Fruit fly (Drosophila melanogaster): ENCODE measurements around the gene Grp170.

The Grp170 gene

dm6 chrX:2262511-2262910, 12.4 kb downstream of the Grp170 start, which contains the start of the genes temp and CG3071:
TSS of gene temp (minus strand) at chrX:2262515.
TSS of gene CG3071 (plus strand) at chrX:2262837.
- TF ChIP-seq CG12744 (GFP tag; optimal IDR thresholded peaks at IDR 0.05) (peak; percentile 31), kah (GFP tag; optimal IDR thresholded peaks at IDR 0.05) (no peak), CG8089 (GFP tag; optimal IDR thresholded peaks at IDR 0.05) (peak; percentile 7), caup (GFP tag; optimal IDR thresholded peaks at IDR 0.05; ENCODE audit: severe bottlenecking) (peak; percentile 25), sd (tag; optimal IDR thresholded peaks at IDR 0.05) (peak; percentile 56), dan (GFP tag; IDR thresholded peaks at IDR 0.05) (no peak), CG13296 (GFP tag; optimal IDR thresholded peaks at IDR 0.05) (peak; percentile 45), CG16863 (GFP tag; optimal IDR thresholded peaks at IDR 0.05) (peak; percentile 61), chm (GFP tag; IDR thresholded peaks at IDR 0.05) (no peak), zf30C (GFP tag; optimal IDR thresholded peaks at IDR 0.05) (no peak), chn (GFP tag; optimal IDR thresholded peaks at IDR 0.05) (peak; percentile 67), CG12236 (GFP tag; optimal IDR thresholded peaks at IDR 0.05) (no peak), bcd (GFP tag; optimal IDR thresholded peaks at IDR 0.05) (peak; percentile 63), CG6654 (GFP tag; optimal IDR thresholded peaks at IDR 0.05) (no peak), dysf (GFP tag; IDR thresholded peaks at IDR 0.05) (peak; percentile 73; the same call in 2 of the 3 replicates), CG10321 (GFP tag; IDR thresholded peaks at IDR 0.05) (no peak), Ada2b (GFP tag; IDR thresholded peaks at IDR 0.05) (no peak), D19B (GFP tag; optimal IDR thresholded peaks at IDR 0.05) (peak; percentile 38), MBD-R2 (GFP tag; IDR thresholded peaks at IDR 0.05) (peak; percentile 76), D19A (tag; optimal IDR thresholded peaks at IDR 0.05) (peak; percentile 19), usp (GFP tag; optimal IDR thresholded peaks at IDR 0.05) (no peak), Mrtf (GFP tag; IDR thresholded peaks at IDR 0.05) (no peak), cwo (GFP tag; optimal IDR thresholded peaks at IDR 0.05) (peak; percentile 72), CoRest (tag; optimal IDR thresholded peaks at IDR 0.05) (peak; percentile 83), CG7928 (GFP tag; optimal IDR thresholded peaks at IDR 0.05) (no peak), peb (GFP tag; IDR thresholded peaks at IDR 0.05) (no peak), CG18262 (tag; optimal IDR thresholded peaks at IDR 0.05) (peak; percentile 61), slou (GFP tag; optimal IDR thresholded peaks at IDR 0.05) (peak; percentile 48), nom (GFP tag; optimal IDR thresholded peaks at IDR 0.05) (peak; percentile 7), Hr78 (GFP tag; optimal IDR thresholded peaks at IDR 0.05) (no peak), CG9215 (GFP tag; IDR thresholded peaks at IDR 0.05) (peak; percentile 70; the same call in 1 of the 2 replicates), CG18476 (GFP tag; optimal IDR thresholded peaks at IDR 0.05) (peak; percentile 17), exex (tag; optimal IDR thresholded peaks at IDR 0.05) (peak; percentile 24), CG6683 (GFP tag; optimal IDR thresholded peaks at IDR 0.05) (peak; percentile 8), sens-2 (GFP tag; IDR thresholded peaks at IDR 0.05) (no peak), amos (GFP tag; IDR thresholded peaks at IDR 0.05; ENCODE audit: partially characterized antibody) (no peak), CG1529 (GFP tag; optimal IDR thresholded peaks at IDR 0.05) (peak; percentile 4), so (GFP tag; IDR thresholded peaks at IDR 0.05) (no peak), wor (GFP tag; IDR thresholded peaks at IDR 0.05) (no peak), gt (GFP tag; IDR thresholded peaks at IDR 0.05) (no peak), CG8359 (GFP tag; optimal IDR thresholded peaks at IDR 0.05; ENCODE audit: borderline replicate concordance) (no peak), CG12659 (GFP tag; optimal IDR thresholded peaks at IDR 0.05) (peak; percentile 69), CG9817 (tag; optimal IDR thresholded peaks at IDR 0.05) (peak; percentile 70), Stat92E (GFP tag; optimal IDR thresholded peaks at IDR 0.05) (peak in 1 of 3 experiments; percentile 39), CG7357 (GFP tag; IDR thresholded peaks at IDR 0.05) (peak; percentile 25; the same call in 1 of the 3 replicates), CG1792 (GFP tag; optimal IDR thresholded peaks at IDR 0.05) (no peak), Ssrp (tag; optimal IDR thresholded peaks at IDR 0.05) (peak; percentile 56), Hr3 (GFP tag; optimal IDR thresholded peaks at IDR 0.05) (peak; percentile 72), CG6254 (GFP tag; optimal IDR thresholded peaks at IDR 0.05) (no peak), CG31388 (GFP tag; optimal IDR thresholded peaks at IDR 0.05) (no peak)

All from whole organism, embryonic.